Fruit fly (Drosophila melanogaster) ovary, adult (tissue): Measurements from ENCODE around the gene CG6441.

ENCODE experiments used
- CG17801 ChIP-seq: fragments of 200-800 bp; optimal IDR thresholded peaks from 2 replicates; lab custom pipeline; 2019; ENCODE audit warnings: missing biosample characterization, mild to moderate bottlenecking, missing genetic modification characterization, moderate library complexity; ENCODE audit not compliant: partially characterized antibody

CG6441 gene

dm6 chr2L:7492508-7492907 lies 18.0 kb downstream of the CG6441 start:
- TF ChIP-seq CG17801 (GFP tag; lab: Kevin White, UChicago) = peak; percentile 82

- TF ChIP-seq CG17801 (GFP tag; lab: Kevin White, UChicago) = no peak
These were observed 18.9 kb downstream of the CG6441 start for dm6 chr2L:7493444-7493843.

dm6 chr2L:7494341-7495293 lies 20.1 kb downstream of the CG6441 start:
- TF ChIP-seq CG17801 (GFP tag; lab: Kevin White, UChicago) = no peak

- no peak for TF ChIP-seq CG17801 (GFP tag; lab: Kevin White, UChicago)
These were observed 20.9 kb downstream of the CG6441 start for dm6 chr2L:7495294-7495986.

- TF ChIP-seq CG17801 (GFP tag; lab: Kevin White, UChicago) = no peak
These were observed 21.5 kb downstream of the CG6441 start, which contains the start of gene Ziz for dm6 chr2L:7495987-7496503. Gene Ziz, minus strand, starts transcription at chr2L:7496307.

- TF ChIP-seq CG17801 (GFP tag; lab: Kevin White, UChicago) = no peak
These were observed 22.8 kb downstream of the CG6441 start, which contains the start of gene Obp28a for dm6 chr2L:7497265-7497664. Gene Obp28a, minus strand, starts transcription at chr2L:7497365.

- no peak for TF ChIP-seq CG17801 (GFP tag; lab: Kevin White, UChicago)
These were observed 23.7 kb downstream of the CG6441 start for dm6 chr2L:7498208-7498607.

dm6 chr2L:7501743-7502142 lies 27.2 kb downstream of the CG6441 start:
- TF ChIP-seq CG17801 (GFP tag; lab: Kevin White, UChicago) = no peak

- no peak for TF ChIP-seq CG17801 (GFP tag; lab: Kevin White, UChicago)
These were observed 29.2 kb downstream of the CG6441 start for dm6 chr2L:7503719-7504118.

- no peak for TF ChIP-seq CG17801 (GFP tag; lab: Kevin White, UChicago)
These were observed 30.0 kb downstream of the CG6441 start for dm6 chr2L:7504529-7504928.

dm6 chr2L:7505976-7506375 lies 31.5 kb downstream of the CG6441 start:
- TF ChIP-seq CG17801 (GFP tag; lab: Kevin White, UChicago) = no peak

- no peak for TF ChIP-seq CG17801 (GFP tag; lab: Kevin White, UChicago)
These were observed 32.9 kb downstream of the CG6441 start for dm6 chr2L:7507447-7507846.

dm6 chr2L:7508463-7508862 lies 34.0 kb downstream of the CG6441 start:
- TF ChIP-seq CG17801 (GFP tag; lab: Kevin White, UChicago) = no peak

dm6 chr2L:7508867-7509266 lies 34.4 kb downstream of the CG6441 start:
- TF ChIP-seq CG17801 (GFP tag; lab: Kevin White, UChicago) = no peak

dm6 chr2L:7512860-7513259 lies 38.4 kb downstream of the CG6441 start:
- TF ChIP-seq CG17801 (GFP tag; lab: Kevin White, UChicago) = no peak
